Fruit fly (Drosophila melanogaster) whole organism, larva: ENCODE results near the gene CG43391.
"Not testable (repeated sequence)": the region's sequence is repeated elsewhere in the genome, so short reads cannot be mapped to it uniquely, and the experiment has no call there.

Experiments used
- noc ChIP-seq: fragments of 200-800 bp; sonication (Bioruptor generic); optimal IDR thresholded peaks from 3 replicates; lab custom pipeline; 2019; ENCODE audit warnings: missing biosample characterization, mild to moderate bottlenecking, missing genetic modification characterization, moderate library complexity

CG43391 gene

DNA sequence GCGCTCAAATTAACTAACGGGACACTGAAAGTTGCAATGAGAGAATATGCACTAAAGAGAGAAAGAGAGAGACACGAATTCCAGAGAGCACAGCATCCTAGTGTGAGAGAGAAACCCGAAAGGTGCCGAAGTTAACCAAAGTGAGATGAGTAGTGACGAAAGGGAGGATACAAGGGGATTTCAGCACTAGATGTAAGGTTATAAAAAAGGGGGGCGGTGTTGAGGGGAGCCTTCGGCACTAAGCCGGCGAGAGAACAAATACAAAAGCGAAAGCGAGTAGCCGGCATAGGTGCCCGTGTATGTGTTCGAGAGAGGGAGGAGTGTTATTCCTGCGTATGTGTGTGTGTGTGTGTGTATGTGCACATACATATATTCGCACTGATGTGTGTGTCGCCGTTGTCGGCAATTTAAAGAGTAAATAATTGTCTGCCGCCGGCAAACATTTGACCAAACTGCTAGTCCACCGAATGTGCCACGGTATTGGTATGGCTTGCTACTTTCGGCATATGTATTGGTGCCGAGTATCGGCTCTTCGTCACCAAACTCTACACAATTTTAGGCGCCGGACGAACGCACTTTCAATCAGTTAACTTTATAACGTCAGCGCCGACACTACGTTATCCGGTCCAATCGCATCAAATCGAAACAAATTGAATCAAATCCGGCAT is 15.9 kb upstream of the CG43391 start, which contains the start of gene CG7368:
Gene CG7368 (plus strand): TSS at position 618 of the 668 bp plus-strand sequence.
- TF ChIP-seq noc, result no peak

DNA sequence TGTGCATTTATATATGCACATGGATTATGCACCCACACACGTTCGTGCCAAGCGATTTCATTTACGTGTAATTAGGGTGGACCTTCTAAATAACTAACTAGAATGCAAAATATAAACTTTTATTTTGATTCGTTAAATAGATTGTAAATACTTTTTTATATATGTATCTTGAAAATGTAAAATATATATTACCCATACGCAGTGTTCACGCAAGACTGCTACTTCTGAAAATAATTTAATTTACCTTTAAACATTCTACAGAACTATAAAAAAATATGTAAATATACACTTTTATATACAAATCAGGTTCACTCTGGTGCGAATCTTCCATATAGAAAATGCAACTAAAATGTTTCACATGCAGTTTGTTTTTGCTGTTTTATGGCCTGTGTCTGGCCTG is 13.0 kb upstream of the CG43391 start:
- no peak for TF ChIP-seq noc

DNA sequence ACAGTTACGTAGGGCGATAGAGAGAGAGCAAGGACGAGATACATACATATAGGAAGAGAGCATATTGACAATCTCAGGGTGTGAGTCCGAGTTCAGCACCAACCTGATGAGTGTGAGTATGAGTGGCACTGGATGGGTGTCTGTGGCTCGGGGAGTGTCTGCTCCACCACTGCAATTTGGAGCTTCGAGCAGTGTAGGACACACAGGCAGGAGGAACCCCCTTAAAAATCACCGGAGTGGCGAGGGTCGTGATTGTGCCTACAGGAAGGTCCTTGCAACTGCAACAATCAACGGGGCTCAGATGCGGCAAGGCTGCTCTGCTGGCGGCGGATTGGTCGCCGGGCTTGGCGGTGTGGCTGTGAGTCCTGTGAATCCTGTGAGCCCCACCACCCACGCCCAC is 11.0 kb upstream of the CG43391 start:
- no peak for TF ChIP-seq noc

DNA sequence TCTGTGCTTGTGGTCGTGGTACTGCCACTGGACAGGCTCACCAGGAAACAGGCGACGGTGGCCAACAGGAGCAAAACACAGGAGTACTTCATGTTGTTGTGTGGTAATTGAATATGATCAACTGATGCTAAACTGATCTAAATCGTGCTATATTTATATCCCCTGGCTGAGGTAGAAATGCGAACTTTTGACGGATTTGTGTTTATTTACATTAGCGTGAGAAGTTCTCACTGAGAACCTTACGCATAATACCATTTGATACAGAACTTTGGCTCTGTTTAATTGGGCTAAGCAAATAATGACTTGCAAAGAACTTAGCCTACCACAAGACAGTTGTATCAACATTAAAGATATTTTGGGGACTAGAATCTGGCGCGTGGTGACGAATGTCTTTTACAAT is 10.3 kb upstream of the CG43391 start, which contains the start of gene CG33268:
Gene CG33268 (minus strand): TSS at position 101 of the 400 bp plus-strand sequence.
- no peak for TF ChIP-seq noc

DNA sequence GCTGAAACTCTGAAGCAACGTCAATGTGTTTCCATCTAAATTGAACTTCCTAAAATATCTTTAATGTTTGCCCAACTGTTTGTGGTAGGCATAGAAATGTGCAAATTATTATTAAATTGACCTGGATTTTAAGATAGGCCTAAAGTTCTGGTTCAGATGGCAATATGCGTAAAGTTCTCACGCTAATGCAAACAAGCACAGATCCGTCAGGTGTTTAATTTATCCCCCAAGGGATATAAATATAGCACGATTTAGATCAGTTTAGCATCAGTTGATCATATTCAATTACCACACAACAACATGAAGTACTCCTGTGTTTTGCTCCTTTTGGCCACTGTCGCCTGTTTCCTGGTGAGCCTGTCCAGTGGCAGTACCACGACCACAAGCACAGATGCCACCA is 8.6 kb upstream of the CG43391 start, which contains the start of gene CG7377:
Gene CG7377 (plus strand): TSS at position 301 of the 400 bp plus-strand sequence.
- not testable (repeated sequence) for TF ChIP-seq noc

DNA sequence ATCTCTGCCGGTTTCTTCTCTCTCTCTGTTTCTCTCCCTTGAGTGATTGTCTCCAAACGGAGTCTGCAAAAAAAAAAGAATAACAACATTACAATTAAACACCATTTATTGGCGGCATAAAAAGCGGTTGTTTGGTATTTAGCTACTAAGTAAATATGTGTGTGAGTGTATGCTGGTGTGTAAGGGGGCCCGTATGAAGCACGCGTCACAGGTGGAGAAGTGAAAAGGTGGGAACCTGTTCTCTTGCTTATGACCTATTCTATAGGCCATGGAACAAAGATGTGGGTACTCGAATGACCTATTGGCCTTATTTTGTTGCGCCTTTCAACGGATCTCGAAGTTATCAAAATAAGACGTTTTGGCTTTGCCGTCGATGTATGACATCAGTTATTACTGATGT is 7.8 kb upstream of the CG43391 start:
- TF ChIP-seq noc, result no peak

DNA sequence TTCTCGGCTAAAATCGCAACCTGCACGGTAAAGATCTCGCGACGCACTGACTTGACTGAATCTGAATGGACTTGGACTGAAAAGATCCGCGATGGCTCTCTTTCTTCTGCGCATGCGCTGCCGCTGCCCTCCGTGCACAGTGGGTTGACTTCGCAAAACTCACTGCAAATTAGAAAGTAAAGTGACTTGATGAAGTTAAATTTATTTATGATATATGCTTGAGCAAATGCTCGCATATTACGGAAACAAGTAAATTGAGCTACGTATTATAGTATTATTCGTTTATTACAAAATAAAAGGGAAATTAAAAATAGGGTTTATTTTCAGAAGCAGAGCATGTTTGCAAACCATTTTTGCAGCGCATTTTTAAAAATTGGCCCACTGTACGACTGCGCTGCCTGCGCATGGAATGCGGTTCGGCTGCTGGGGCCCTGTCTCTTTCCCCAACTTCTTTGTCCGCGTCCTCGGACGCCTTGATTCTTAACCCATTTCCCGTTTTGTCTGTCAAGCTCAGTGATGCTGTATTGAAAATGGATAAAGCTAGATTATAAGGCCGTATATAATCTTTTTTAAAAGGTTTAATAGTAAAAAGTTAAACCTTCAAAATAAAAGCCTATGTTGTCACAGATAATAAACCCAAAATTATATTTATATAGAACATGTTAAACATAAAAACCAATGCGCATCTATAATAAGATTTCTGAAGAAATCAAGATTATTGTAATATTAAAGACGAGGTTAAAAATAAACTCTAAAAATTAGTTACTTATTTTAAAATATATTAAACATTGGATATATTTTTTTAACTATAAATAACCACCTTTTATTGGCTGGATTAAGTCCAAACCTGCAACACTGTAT is 7.1 kb upstream of the CG43391 start, which contains the start of gene rt:
Gene rt (minus strand): TSS at position 51 of the 861 bp plus-strand sequence.
- TF ChIP-seq noc, result no peak

DNA sequence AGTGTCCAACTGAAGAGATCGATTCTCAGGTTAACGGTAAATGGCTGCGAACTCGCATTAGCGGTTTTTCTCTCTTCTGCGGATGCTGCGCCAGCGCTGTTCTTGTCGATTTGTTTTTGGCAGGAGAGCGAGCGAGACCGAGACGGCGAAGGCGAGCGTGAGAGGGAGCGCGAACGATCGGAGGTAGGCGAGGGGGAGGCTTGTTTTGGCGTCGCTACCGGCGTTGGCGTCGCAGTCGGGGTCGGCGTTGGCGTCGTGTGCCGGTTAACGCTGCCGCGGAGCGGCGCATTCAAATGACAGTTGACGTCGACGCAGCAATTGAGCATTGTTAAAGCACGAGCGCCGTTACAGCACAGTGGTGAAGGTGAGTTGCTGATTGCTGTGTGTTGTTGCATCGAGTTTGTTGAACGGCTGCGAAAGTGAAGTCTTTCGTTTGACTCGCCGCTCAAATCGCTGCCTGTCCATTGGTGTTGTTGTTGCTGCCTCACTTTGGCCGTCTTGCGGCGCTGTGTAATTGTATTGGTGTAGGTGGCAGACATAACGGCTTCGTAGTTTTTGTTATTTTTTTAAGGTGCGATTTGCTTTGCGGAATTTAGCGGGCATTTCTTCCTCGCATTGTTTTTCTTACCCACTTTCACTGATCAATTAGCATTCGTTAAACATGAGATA is 6.1 kb upstream of the CG43391 start:
- TF ChIP-seq noc, result no peak

DNA sequence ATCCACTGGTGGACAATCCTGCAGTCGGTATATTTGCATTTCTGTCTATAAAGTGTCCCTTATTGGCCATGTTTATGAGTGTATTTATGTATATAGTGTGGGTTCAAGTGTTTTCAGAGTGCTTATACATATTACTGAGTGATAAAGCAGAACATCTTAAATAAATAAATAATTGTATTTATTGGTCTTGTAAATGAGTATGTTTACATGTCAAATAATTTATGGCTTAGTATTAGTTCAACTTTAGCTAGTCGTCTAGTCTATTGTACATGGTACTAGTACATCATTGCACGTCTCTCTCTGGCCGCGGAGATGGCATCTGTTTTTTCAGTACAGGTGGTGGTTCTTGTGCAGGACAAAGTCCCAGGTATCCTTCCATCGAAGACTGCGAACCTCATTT is 3.1 kb upstream of the CG43391 start, which contains the start of gene CG32086:
Gene CG32086 (minus strand): TSS at position 101 of the 400 bp plus-strand sequence.
- TF ChIP-seq noc, result no peak

DNA sequence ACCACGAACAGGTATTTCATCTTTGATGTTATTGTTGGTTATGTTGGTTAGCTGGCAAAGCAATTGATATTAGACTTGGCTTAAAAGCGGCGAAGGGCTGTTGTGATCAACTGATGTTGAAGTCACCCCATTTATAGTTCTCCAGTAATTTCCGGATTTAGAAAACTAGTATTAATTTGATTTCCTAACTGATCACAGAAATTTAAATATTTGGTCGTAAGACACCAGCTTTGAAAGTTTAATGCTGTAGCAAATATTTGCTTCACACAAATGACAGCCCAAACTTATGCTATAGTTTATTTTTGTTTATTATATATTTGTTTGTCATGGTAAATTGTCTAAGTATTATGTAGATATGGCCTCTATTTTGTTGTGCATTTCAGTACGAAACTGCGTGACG is 1.3 kb upstream of the CG43391 start, which contains the start of gene CG33269:
Gene CG33269 (minus strand): TSS at position 101 of the 400 bp plus-strand sequence.
- TF ChIP-seq noc, result no peak

DNA sequence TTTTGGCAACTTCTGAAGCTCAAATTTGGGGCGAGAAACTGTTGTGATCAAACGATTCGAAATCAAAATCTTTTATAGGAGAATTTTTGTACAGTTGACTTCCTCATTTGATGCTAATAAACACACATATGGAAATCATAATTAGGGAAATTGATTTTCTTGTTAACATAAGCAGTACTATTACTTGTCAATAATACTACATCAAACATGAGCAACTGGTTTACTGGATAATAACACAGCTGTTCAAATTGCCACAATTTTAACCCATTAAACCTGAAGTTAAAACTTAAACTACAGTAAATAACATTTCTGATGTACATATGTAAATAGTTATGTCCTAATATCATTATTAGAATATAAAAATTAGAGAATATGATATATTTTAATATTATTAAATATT is 900 bp downstream of the CG43391 start, which contains the start of gene CG43390:
Gene CG43390 (minus strand): TSS at position 32 of the 400 bp plus-strand sequence.
- no peak for TF ChIP-seq noc

DNA sequence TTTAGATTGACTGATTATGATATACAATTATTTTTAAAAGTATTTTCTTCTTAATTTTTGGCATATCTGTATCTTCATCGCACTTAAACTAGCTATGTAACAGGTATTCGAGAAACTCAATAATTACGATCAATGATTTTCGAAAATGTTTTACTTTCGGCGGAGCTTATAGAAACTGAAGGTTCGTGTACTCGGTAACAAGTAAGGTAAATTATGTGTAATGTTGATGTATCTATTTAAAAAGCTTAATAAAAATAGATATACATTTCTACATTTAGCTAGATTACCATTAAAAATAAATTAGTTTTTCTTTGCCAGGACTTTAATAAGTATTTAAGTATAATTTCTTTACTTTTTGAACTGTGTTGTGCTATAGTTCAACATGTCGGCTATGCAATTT is 2.0 kb downstream of the CG43391 start:
- no peak for TF ChIP-seq noc

DNA sequence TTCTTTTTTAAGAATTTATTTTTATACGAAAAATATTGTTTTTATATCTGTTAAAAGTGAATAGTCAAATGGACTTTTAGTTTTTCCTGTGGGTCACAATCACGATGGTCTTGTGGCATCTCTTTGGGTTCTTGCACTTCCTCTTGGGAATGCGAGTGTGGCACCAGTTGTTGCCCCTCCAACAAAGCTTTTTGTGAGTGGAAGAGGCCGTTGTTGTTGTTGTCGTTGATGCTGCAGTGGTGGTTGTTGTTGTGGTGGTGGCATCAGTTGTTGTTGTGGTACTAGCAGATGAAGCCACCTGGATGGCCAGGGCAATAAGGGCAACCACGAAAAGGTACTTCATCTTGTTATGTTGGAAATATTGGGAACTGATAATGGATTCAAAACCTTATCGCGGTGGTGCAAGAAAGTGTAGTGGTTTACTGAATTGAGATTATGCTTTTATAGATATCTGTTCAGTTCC is 2.6 kb downstream of the CG43391 start, which contains the start of gene CG33270:
Gene CG33270 (minus strand): TSS at position 413 of the 463 bp plus-strand sequence.
- TF ChIP-seq noc, result no peak

DNA sequence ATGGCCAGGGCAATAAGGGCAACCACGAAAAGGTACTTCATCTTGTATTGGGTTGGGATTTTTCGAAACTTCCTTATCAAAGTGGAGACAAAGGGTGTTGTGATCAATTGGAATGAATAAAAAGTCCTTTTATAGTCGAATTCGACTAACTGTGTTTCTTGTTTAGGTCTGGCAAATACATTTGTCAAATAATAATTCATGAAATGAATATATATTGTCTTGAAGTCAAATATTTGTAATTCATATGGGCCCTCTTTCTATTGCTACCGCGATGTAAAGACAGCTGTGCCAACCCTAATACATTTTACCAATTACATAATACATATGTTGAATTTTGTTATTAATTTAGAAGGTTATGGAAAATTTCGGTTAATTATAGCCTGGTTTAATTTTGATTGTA is 3.4 kb downstream of the CG43391 start, which contains the start of gene CG33271:
Gene CG33271 (minus strand): TSS at position 101 of the 400 bp plus-strand sequence.
- no peak for TF ChIP-seq noc

DNA sequence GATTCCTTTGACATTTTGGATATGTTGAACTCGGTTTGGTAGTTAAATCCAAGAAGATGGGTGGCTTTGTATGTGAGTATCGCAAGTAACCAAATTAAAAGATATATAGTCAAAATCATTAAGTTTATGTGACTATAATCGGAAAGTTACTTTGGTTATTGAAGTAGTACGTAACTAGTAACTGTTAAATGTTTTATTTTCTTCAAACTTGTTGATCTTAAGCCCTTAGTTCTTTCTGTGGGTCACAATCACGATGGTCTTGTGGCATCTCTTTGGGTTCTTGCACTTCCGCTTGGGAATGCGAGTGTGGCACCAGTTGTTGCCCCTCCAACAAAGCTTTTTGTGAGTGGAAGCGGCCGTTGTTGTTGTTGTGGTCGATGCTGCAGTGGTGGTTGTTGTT is 3.9 kb downstream of the CG43391 start, which contains the start of gene CG33489:
Gene CG33489 (minus strand): TSS at position 101 of the 400 bp plus-strand sequence.
- TF ChIP-seq noc, result not testable (repeated sequence)

DNA sequence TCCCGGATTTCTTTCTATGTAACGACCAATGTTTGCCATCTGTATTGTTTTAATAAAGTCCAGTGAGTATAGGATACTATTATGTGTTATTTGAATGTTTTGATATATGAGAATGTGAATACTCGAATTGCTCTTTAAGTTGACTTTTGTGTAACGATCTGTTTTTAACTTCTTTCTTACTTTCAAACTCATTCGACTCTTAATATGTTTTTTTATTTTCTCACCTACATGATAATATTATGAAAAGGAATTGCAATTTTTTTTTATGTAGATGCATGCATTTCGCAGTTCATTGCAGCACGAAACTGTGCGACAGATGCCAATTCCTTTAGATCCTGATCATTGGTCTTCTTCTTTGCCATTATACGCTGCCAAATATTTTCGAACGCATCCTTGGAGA is 6.3 kb downstream of the CG43391 start, which contains the start of gene CG33490:
Gene CG33490 (minus strand): TSS at position 101 of the 400 bp plus-strand sequence.
- no peak for TF ChIP-seq noc
